Fruit fly (Drosophila melanogaster) whole organism, embryonic: ENCODE measurements around the gene CG6733.
A peak's percentile ranks its signal among the peaks of the same experiment; 100 is the strongest.

Source experiments
- C15 ChIP-seq: fragments of 200-800 bp; sonication (Bioruptor generic); IDR thresholded peaks from 3 replicates; pipeline ENCODE4 v1.3.6; 2022; ENCODE audit warnings: missing biosample characterization, missing genetic modification characterization
- CG10543 ChIP-seq: fragments of 200-800 bp; sonication (Bioruptor generic); optimal IDR thresholded peaks from 3 replicates; lab custom pipeline; 2017; ENCODE audit warnings: missing biosample characterization, mild to moderate bottlenecking, missing genetic modification characterization, moderate library complexity
- CG12236 ChIP-seq: fragments of 200-800 bp; sonication (Bioruptor generic); optimal IDR thresholded peaks from 2 replicates; lab custom pipeline; 2016; ENCODE audit warnings: missing biosample characterization, missing genetic modification characterization
- CG17361 ChIP-seq: fragments of 200-800 bp; sonication (Bioruptor generic); IDR thresholded peaks from 3 replicates; pipeline ENCODE4 v1.3.6; 2022; ENCODE audit warnings: missing biosample characterization, missing genetic modification characterization
- CG2120 ChIP-seq: fragments of 200-800 bp; sonication (Bioruptor generic); optimal IDR thresholded peaks from 3 replicates; lab custom pipeline; 2016; ENCODE audit warnings: missing biosample characterization, missing genetic modification characterization
- CG30403 ChIP-seq: fragments of 200-800 bp; sonication (Bioruptor generic); optimal IDR thresholded peaks from 3 replicates; lab custom pipeline; 2016; ENCODE audit warnings: missing biosample characterization, missing genetic modification characterization
- CG31441 ChIP-seq: fragments of 200-800 bp; sonication (Bioruptor generic); IDR thresholded peaks from 2 replicates; pipeline ENCODE4 v1.3.6; 2022; ENCODE audit warnings: missing biosample characterization, missing genetic modification characterization
- CG3163 ChIP-seq: fragments of 200-800 bp; sonication (Bioruptor generic); optimal IDR thresholded peaks from 3 replicates; lab custom pipeline; 2016; ENCODE audit warnings: missing biosample characterization, missing genetic modification characterization
- CG42726 ChIP-seq: fragments of 200-800 bp; sonication (Bioruptor generic); IDR thresholded peaks from 2 replicates; pipeline ENCODE4 v1.3.6; 2022; ENCODE audit warnings: missing biosample characterization, missing genetic modification characterization; ENCODE audit not compliant: partially characterized antibody
- CG5245 ChIP-seq: fragments of 200-800 bp; sonication (Bioruptor generic); optimal IDR thresholded peaks from 3 replicates; lab custom pipeline; 2016; ENCODE audit warnings: missing biosample characterization, missing genetic modification characterization
- CG6254 ChIP-seq: fragments of 200-800 bp; sonication (Bioruptor generic); optimal IDR thresholded peaks from 3 replicates; lab custom pipeline; 2017; ENCODE audit warnings: mild to moderate bottlenecking, missing biosample characterization, missing genetic modification reagents, missing genetic modification characterization
- CG6272 ChIP-seq: fragments of 200-800 bp; sonication (Bioruptor generic); IDR thresholded peaks from 2 replicates; pipeline ENCODE4 v1.3.6; 2022; ENCODE audit warnings: missing biosample characterization, missing genetic modification characterization
- CG6683 ChIP-seq: fragments of 200-800 bp; sonication (Bioruptor generic); optimal IDR thresholded peaks from 2 replicates; lab custom pipeline; 2017; ENCODE audit warnings: missing biosample characterization, mild to moderate bottlenecking, missing genetic modification characterization, missing genetic modification reagents
- CG6854 ChIP-seq: fragments of 200-800 bp; sonication (Bioruptor generic); optimal IDR thresholded peaks from 3 replicates; lab custom pipeline; 2017; ENCODE audit warnings: missing biosample characterization, mild to moderate bottlenecking, missing genetic modification characterization
- CG8089 ChIP-seq: fragments of 200-800 bp; sonication (Bioruptor generic); optimal IDR thresholded peaks from 3 replicates; lab custom pipeline; 2016; ENCODE audit warnings: missing biosample characterization, missing genetic modification characterization
- CG8359 ChIP-seq: fragments of 200-800 bp; sonication (Bioruptor generic); optimal IDR thresholded peaks from 2 replicates; lab custom pipeline; 2017; ENCODE audit warnings: missing biosample characterization, mild to moderate bottlenecking, missing genetic modification characterization, borderline replicate concordance
- CG9215 ChIP-seq: fragments of 200-800 bp; sonication (Bioruptor generic); IDR thresholded peaks from 2 replicates; pipeline ENCODE4 v1.3.6; 2022; ENCODE audit warnings: missing biosample characterization, missing genetic modification characterization
- CG9437 ChIP-seq: fragments of 200-800 bp; sonication (Bioruptor generic); optimal IDR thresholded peaks from 2 replicates; lab custom pipeline; 2018; ENCODE audit warnings: missing biosample characterization, mild to moderate bottlenecking, missing genetic modification characterization
- Dip3 ChIP-seq: fragments of 200-800 bp; sonication (Bioruptor generic); optimal IDR thresholded peaks from 3 replicates; lab custom pipeline; 2016; ENCODE audit warnings: missing biosample characterization, missing genetic modification characterization
- Dll ChIP-seq: fragments of 200-800 bp; sonication (Bioruptor generic); IDR thresholded peaks from 4 replicates; pipeline ENCODE4 v1.3.6; 2022; ENCODE audit warnings: missing biosample characterization, missing genetic modification characterization; ENCODE audit not compliant: partially characterized antibody
- Dref ChIP-seq: fragments of 200-800 bp; sonication (Bioruptor generic); IDR thresholded peaks from 2 replicates; pipeline ENCODE4 v1.3.6; 2022; ENCODE audit warnings: missing biosample characterization, missing genetic modification characterization
- GATAe ChIP-seq: fragments of 200-800 bp; sonication (Bioruptor generic); conservative IDR thresholded peaks from 2 replicates; pipeline ENCODE4 v1.3.6; 2022; ENCODE audit warnings: missing biosample characterization, missing genetic modification characterization
- Gsc ChIP-seq: fragments of 200-800 bp; sonication (Bioruptor generic); IDR thresholded peaks from 2 replicates; pipeline ENCODE4 v1.3.6; 2022; ENCODE audit warnings: missing biosample characterization, missing genetic modification characterization
- H2.0 ChIP-seq: fragments of 200-800 bp; sonication (Bioruptor generic); IDR thresholded peaks from 2 replicates; pipeline ENCODE4 v1.3.6; 2022; ENCODE audit warnings: missing biosample characterization, missing genetic modification characterization
- Lpt ChIP-seq: fragments of >200 bp; optimal IDR thresholded peaks from 2 replicates; lab custom pipeline; 2018; ENCODE audit warnings: missing biosample characterization, missing genetic modification characterization
- Meics ChIP-seq: fragments of 200-800 bp; sonication (Bioruptor generic); optimal IDR thresholded peaks from 2 replicates; lab custom pipeline; 2017; ENCODE audit warnings: missing biosample characterization, mild to moderate bottlenecking, missing genetic modification characterization
- Nf-YB ChIP-seq: fragments of 200-800 bp; sonication (Bioruptor generic); optimal IDR thresholded peaks from 3 replicates; lab custom pipeline; 2019; ENCODE audit warnings: missing biosample characterization, mild to moderate bottlenecking, missing genetic modification characterization, moderate library complexity
- Spps ChIP-seq: fragments of 200-800 bp; sonication (Bioruptor generic); optimal IDR thresholded peaks from 2 replicates; lab custom pipeline; 2018; ENCODE audit warnings: missing biosample characterization, mild to moderate bottlenecking, missing genetic modification characterization
- Vsx1 ChIP-seq: fragments of 200-800 bp; sonication (Bioruptor generic); optimal IDR thresholded peaks from 2 replicates; lab custom pipeline; 2017; ENCODE audit warnings: missing biosample characterization, mild to moderate bottlenecking, missing genetic modification characterization, missing genetic modification reagents
- ab ChIP-seq: fragments of 200-800 bp; sonication (Bioruptor generic); optimal IDR thresholded peaks from 2 replicates; lab custom pipeline; 2016; ENCODE audit warnings: missing biosample characterization, missing genetic modification characterization
- bcd ChIP-seq: fragments of 200-800 bp; sonication (Bioruptor generic); optimal IDR thresholded peaks from 2 replicates; lab custom pipeline; 2017; ENCODE audit warnings: missing biosample characterization, mild to moderate bottlenecking, missing genetic modification characterization
- cg ChIP-seq: fragments of 200-800 bp; sonication (Bioruptor generic); optimal IDR thresholded peaks from 3 replicates; lab custom pipeline; 2019; ENCODE audit warnings: missing biosample characterization, mild to moderate bottlenecking, missing genetic modification characterization, moderate library complexity
- croc ChIP-seq: fragments of 200-800 bp; sonication (Bioruptor generic); conservative IDR thresholded peaks from 3 replicates; pipeline ENCODE4 v1.3.6; 2022; ENCODE audit warnings: missing biosample characterization, missing genetic modification characterization
- dmrt11E ChIP-seq: fragments of 200-800 bp; sonication (Bioruptor generic); optimal IDR thresholded peaks from 3 replicates; lab custom pipeline; 2018; ENCODE audit warnings: missing biosample characterization, mild to moderate bottlenecking, missing genetic modification characterization, moderate library complexity
- fd64A ChIP-seq: fragments of 200-800 bp; sonication (Bioruptor generic); optimal IDR thresholded peaks from 3 replicates; lab custom pipeline; 2018; ENCODE audit warnings: missing biosample characterization, mild to moderate bottlenecking, missing genetic modification characterization
- ftz-f1 ChIP-seq: fragments of 200-800 bp; sonication (Bioruptor generic); optimal IDR thresholded peaks from 2 replicates; lab custom pipeline; 2016; ENCODE audit warnings: missing biosample characterization, missing genetic modification characterization
- gcm ChIP-seq: fragments of 200-800 bp; sonication (Bioruptor generic); optimal IDR thresholded peaks from 2 replicates; lab custom pipeline; 2019; ENCODE audit warnings: missing biosample characterization, mild to moderate bottlenecking, missing genetic modification characterization, moderate library complexity
- hb ChIP-seq: fragments of 200-800 bp; sonication (Bioruptor generic); IDR thresholded peaks from 3 replicates; pipeline ENCODE4 v1.3.6; 2022; ENCODE audit warnings: missing biosample characterization, missing genetic modification characterization; ENCODE audit not compliant: partially characterized antibody
- jing ChIP-seq: fragments of 200-800 bp; sonication (Bioruptor generic); optimal IDR thresholded peaks from 2 replicates; lab custom pipeline; 2018; ENCODE audit warnings: missing biosample characterization, mild to moderate bottlenecking, missing genetic modification characterization
- lov ChIP-seq, 2 experiments: fragments of 200-800 bp in 1 of 2; fragments of >200 bp in 1 of 2; sonication (Bioruptor generic) in 1 of 2; IDR thresholded peaks in 1 of 2; optimal IDR thresholded peaks in 1 of 2; 2 replicates in 1 of 2; 3 replicates in 1 of 2; pipeline versions ENCODE4 v1.3.6 to Lab custom; 2017 to 2022; ENCODE audit warnings: missing biosample characterization in 1 of 2, missing genetic modification characterization in 1 of 2
- pnt ChIP-seq: fragments of 200-800 bp; sonication (Bioruptor generic); optimal IDR thresholded peaks from 3 replicates; lab custom pipeline; 2016; ENCODE audit warnings: missing biosample characterization, missing genetic modification characterization
- psq ChIP-seq: fragments of 200-800 bp; sonication (Bioruptor generic); optimal IDR thresholded peaks from 2 replicates; lab custom pipeline; 2017; ENCODE audit warnings: missing biosample characterization, missing genetic modification characterization
- pzg ChIP-seq: fragments of 200-800 bp; sonication (Bioruptor generic); optimal IDR thresholded peaks from 3 replicates; lab custom pipeline; 2018; ENCODE audit warnings: missing biosample characterization, mild to moderate bottlenecking, missing genetic modification characterization, moderate library complexity
- repo ChIP-seq: fragments of 200-800 bp; sonication (Bioruptor generic); optimal IDR thresholded peaks from 2 replicates; lab custom pipeline; 2016; ENCODE audit warnings: missing biosample characterization, missing genetic modification characterization
- ro ChIP-seq: fragments of 200-800 bp; sonication (Bioruptor generic); IDR thresholded peaks from 2 replicates; pipeline ENCODE4 v1.3.6; 2022; ENCODE audit warnings: missing biosample characterization, missing genetic modification characterization
- salm ChIP-seq: fragments of 200-800 bp; sonication (Bioruptor generic); optimal IDR thresholded peaks from 2 replicates; lab custom pipeline; 2018; ENCODE audit warnings: missing biosample characterization, mild to moderate bottlenecking, missing genetic modification characterization
- sim ChIP-seq: fragments of 200-800 bp; sonication (Bioruptor generic); IDR thresholded peaks from 2 replicates; pipeline ENCODE4 v1.3.6; 2022; ENCODE audit warnings: missing biosample characterization, missing genetic modification characterization
- sob ChIP-seq: fragments of 200-800 bp; sonication (Bioruptor generic); IDR thresholded peaks from 2 replicates; pipeline ENCODE4 v1.3.6; 2022; ENCODE audit warnings: missing biosample characterization, missing genetic modification characterization
- tio ChIP-seq: fragments of 200-800 bp; sonication (Bioruptor generic); optimal IDR thresholded peaks from 2 replicates; lab custom pipeline; 2017; ENCODE audit warnings: missing biosample characterization, missing genetic modification characterization, inconsistent platforms

The CG6733 gene

DNA sequence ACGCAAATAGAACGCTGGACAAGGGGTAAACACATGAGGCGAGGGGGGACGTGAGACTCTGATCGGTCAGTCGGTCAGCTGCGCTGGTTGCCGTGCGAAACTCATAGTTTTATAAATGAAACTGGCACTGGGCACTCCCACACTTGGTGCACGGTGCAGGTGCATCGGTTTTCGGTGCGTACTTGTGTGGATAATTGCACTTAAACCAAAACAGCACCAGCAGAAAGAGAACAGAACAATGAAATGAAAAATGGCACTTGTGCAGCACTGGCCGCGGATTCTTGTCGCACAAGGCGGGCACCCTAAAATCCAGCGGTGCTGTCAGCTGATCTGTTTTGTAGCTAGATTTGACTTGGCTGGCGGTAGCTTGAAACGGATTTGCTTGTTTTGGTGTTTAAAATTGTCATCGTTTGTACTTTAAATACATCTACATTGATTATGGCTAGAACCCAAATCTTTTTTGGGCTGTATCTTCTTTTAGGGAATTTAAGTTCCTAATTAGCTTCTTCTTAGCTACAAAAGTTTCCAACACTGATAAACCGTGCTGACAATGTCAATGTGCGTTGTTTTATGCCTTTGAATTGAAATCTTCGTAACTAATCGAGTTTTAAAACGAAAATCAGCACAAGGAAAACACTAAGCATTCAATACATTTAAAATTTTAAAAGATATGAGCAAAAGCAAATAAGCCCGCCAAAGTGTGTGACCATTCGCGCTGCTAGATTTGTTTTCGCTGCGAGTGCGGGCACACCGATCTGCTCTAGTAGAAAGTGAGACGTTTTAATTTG, 20.3 kb downstream of the CG6733 start, which contains the start of the genes Rassf and CenB1A (continued):
- no peak for TF ChIP-seq Nf-YB (GFP tag; lab: Kevin White, UChicago)
- peak; percentile 58; the same call in 1 of the 2 replicates for TF ChIP-seq sob (GFP tag; lab: Robert Waterston, UW)
- peak; percentile 54 for TF ChIP-seq pnt (GFP tag; lab: Kevin White, UChicago)
- no peak for TF ChIP-seq CG6254 (GFP tag; lab: Kevin White, UChicago)
- peak; percentile 25 for TF ChIP-seq gcm (GFP tag; lab: Kevin White, UChicago)
- peak; percentile 18 for TF ChIP-seq CG10543
- no peak for TF ChIP-seq CG12236
- TF ChIP-seq C15 (GFP tag; lab: Robert Waterston, UW) = no peak
- no peak for TF ChIP-seq salm (tag; lab: Kevin White, UChicago)
- TF ChIP-seq Meics = no peak
- no peak for TF ChIP-seq lov (optimal IDR thresholded peaks at IDR 0.05; lab: Kevin White, UChicago)
- no peak for TF ChIP-seq lov (GFP tag; IDR thresholded peaks at IDR 0.05; lab: Robert Waterston, UW)
- 0 out of 2 replicates have a peak, but pooled peaks have one; percentile 31 for TF ChIP-seq Dref (GFP tag; lab: Robert Waterston, UW)
- TF ChIP-seq Lpt (GFP tag; lab: Kevin White, UChicago) = no peak
- no peak for TF ChIP-seq CG8089 (GFP tag; lab: Kevin White, UChicago)
- peak; percentile 50 for TF ChIP-seq pzg
- peak; percentile 76 for TF ChIP-seq CG30403 (GFP tag; lab: Kevin White, UChicago)
- TF ChIP-seq CG17361 = peak; percentile 69
- no peak for TF ChIP-seq croc (GFP tag; lab: Robert Waterston, UW)
- TF ChIP-seq H2.0 (GFP tag; lab: Robert Waterston, UW) = no peak; the same call in 1 of the 2 replicates
- TF ChIP-seq psq = peak; percentile 25
- TF ChIP-seq CG3163 (GFP tag; lab: Kevin White, UChicago) = peak; percentile 42
- no peak for TF ChIP-seq CG6683 (GFP tag; lab: Kevin White, UChicago)
- no peak for TF ChIP-seq ab (GFP tag; lab: Kevin White, UChicago)
- TF ChIP-seq GATAe (GFP tag; lab: Robert Waterston, UW) = no peak
- TF ChIP-seq jing = no peak
- no peak for TF ChIP-seq cg (GFP tag; lab: Kevin White, UChicago)
- peak; percentile 24 for TF ChIP-seq bcd
- TF ChIP-seq CG42726 (GFP tag; lab: Robert Waterston, UW) = no peak
- peak; percentile 57 for TF ChIP-seq CG9215
- peak; percentile 35 for TF ChIP-seq dmrt11E (tag; lab: Kevin White, UChicago)
- no peak for TF ChIP-seq CG31441 (GFP tag; lab: Robert Waterston, UW)
- no peak for TF ChIP-seq hb (GFP tag; lab: Robert Waterston, UW)
- TF ChIP-seq CG6854 (GFP tag; lab: Kevin White, UChicago) = peak; percentile 19
- no peak for TF ChIP-seq CG8359
- TF ChIP-seq Dip3 = peak; percentile 59
- TF ChIP-seq repo (GFP tag; lab: Kevin White, UChicago) = peak; percentile 15
- peak; percentile 51; the same call in 1 of the 4 replicates for TF ChIP-seq Dll
- TF ChIP-seq fd64A = no peak
- no peak for TF ChIP-seq Vsx1
- peak; percentile 22 for TF ChIP-seq CG9437 (GFP tag; lab: Kevin White, UChicago)
- TF ChIP-seq CG2120 (GFP tag; lab: Kevin White, UChicago) = peak; percentile 62
- no peak for TF ChIP-seq Spps (tag; lab: Kevin White, UChicago)
- TF ChIP-seq tio = no peak
- no peak for TF ChIP-seq CG6272 (GFP tag; lab: Robert Waterston, UW)
- TF ChIP-seq ro (GFP tag; lab: Robert Waterston, UW) = no peak
- TF ChIP-seq Gsc (GFP tag; lab: Robert Waterston, UW) = no peak
- no peak for TF ChIP-seq ftz-f1 (GFP tag; lab: Kevin White, UChicago)
- TF ChIP-seq sim (GFP tag; lab: Robert Waterston, UW) = no peak
- no peak for TF ChIP-seq CG5245
